Worm (Caenorhabditis elegans) whole organism, L4/young adult: Measurements from ENCODE around the gene T25B9.9.

Source experiments
- W03F9.2 ChIP-seq: fragments of 150-350 bp; optimal IDR thresholded peaks from 2 replicates; lab custom pipeline; 2014; ENCODE audit warnings: missing biosample characterization, missing genetic modification characterization
- him-1 ChIP-seq: sonication (generic microtip); optimal IDR thresholded peaks from 2 replicates; lab custom pipeline; 2016; ENCODE audit warnings: missing genotype, missing genetic modification reagents, missing genetic modification characterization, missing compliant biosample characterization

- TF ChIP-seq him-1 (no peak), W03F9.2 (tag; lab: Kevin White, UChicago) (peak; percentile 22)
These were observed 34.7 kb upstream of the T25B9.9 start, which contains the start of the genes orc-5 and cyb-1 for ce11 chrIV:10734527-10735436.
